In genomic region chr3R:4658991-4659933, dm6 we compare ENCODE assay signal across 1 fruit fly cellular context.
TF ChIP-seq lines count a peak whose summit lies in the region.

smash (plus strand) TSS chr3R:4659579.

TF ChIP-seq in whole organism, embryonic, 481 proteins besides CTCF, POLR2A, EP300 and RAD21 (continued from another document and continues in another):
- TF ChIP-seq pzg (GFP tag; optimal IDR thresholded peaks at IDR 0.05; lab: Kevin White, UChicago) (peak; percentile 90), CG3281 (GFP tag; optimal IDR thresholded peaks at IDR 0.05; lab: Kevin White, UChicago) (no peak), E2f2 (GFP tag; IDR thresholded peaks at IDR 0.05; lab: Robert Waterston, UW) (peak; percentile 47), CG30431 (GFP tag; optimal IDR thresholded peaks at IDR 0.05; lab: Kevin White, UChicago) (no peak), Max (GFP tag; optimal IDR thresholded peaks at IDR 0.05; lab: Kevin White, UChicago) (peak; percentile 10), CG15514 (GFP tag; optimal IDR thresholded peaks at IDR 0.05; lab: Kevin White, UChicago) (peak; percentile 76), Drgx (GFP tag; IDR thresholded peaks at IDR 0.05; lab: Robert Waterston, UW) (peak; percentile 48; the same call in 1 of the 2 replicates), otp (GFP tag; IDR thresholded peaks at IDR 0.05; lab: Robert Waterston, UW) (no peak), fd64A (GFP tag; optimal IDR thresholded peaks at IDR 0.05; lab: Kevin White, UChicago) (no peak), nerfin-1 (tag; optimal IDR thresholded peaks at IDR 0.05; lab: Kevin White, UChicago) (peak; percentile 97), ash1 (GFP tag; optimal IDR thresholded peaks at IDR 0.05; lab: Kevin White, UChicago) (peak; percentile 89), CG1792 (GFP tag; optimal IDR thresholded peaks at IDR 0.05; lab: Kevin White, UChicago) (no peak), Rx (GFP tag; IDR thresholded peaks at IDR 0.05; lab: Robert Waterston, UW) (no peak; the same call in 1 of the 2 replicates), CG9817 (tag; optimal IDR thresholded peaks at IDR 0.05; lab: Kevin White, UChicago) (no peak), Mad (GFP tag; optimal IDR thresholded peaks at IDR 0.05; lab: Kevin White, UChicago) (peak; percentile 54), Sin3A (optimal IDR thresholded peaks at IDR 0.05; lab: Kevin White, UChicago) (no peak), pan (optimal IDR thresholded peaks at IDR 0.05; lab: Kevin White, UChicago) (no peak), pan (GFP tag; optimal IDR thresholded peaks at IDR 0.05 in 1 of 2, IDR thresholded peaks at IDR 0.05 in 1 of 2) (peak in 1 of 2 experiments; percentile 38), Blimp-1 (GFP tag; optimal IDR thresholded peaks at IDR 0.05; lab: Kevin White, UChicago) (no peak), CG15696 (tag; optimal IDR thresholded peaks at IDR 0.05; lab: Kevin White, UChicago) (no peak), CG11504 (tag; optimal IDR thresholded peaks at IDR 0.05; lab: Kevin White, UChicago) (no peak), CG31388 (GFP tag; optimal IDR thresholded peaks at IDR 0.05; lab: Kevin White, UChicago) (no peak), Sry-β (GFP tag; optimal IDR thresholded peaks at IDR 0.05; lab: Kevin White, UChicago) (no peak), mirr (GFP tag; optimal IDR thresholded peaks at IDR 0.05; lab: Kevin White, UChicago) (peak; percentile 17), B-H2 (GFP tag; optimal IDR thresholded peaks at IDR 0.05; lab: Kevin White, UChicago) (no peak), CG11723 (GFP tag; optimal IDR thresholded peaks at IDR 0.05; lab: Kevin White, UChicago) (no peak), CG14860 (GFP tag; IDR thresholded peaks at IDR 0.05; lab: Robert Waterston, UW; ENCODE audit: partially characterized antibody) (peak; percentile 49; the same call in 2 of the 3 replicates), sens-2 (GFP tag; IDR thresholded peaks at IDR 0.05; lab: Robert Waterston, UW) (peak; percentile 48), en (GFP tag; optimal IDR thresholded peaks at IDR 0.05; lab: Kevin White, UChicago) (no peak), CG6654 (GFP tag; optimal IDR thresholded peaks at IDR 0.05; lab: Kevin White, UChicago) (no peak), btn (GFP tag; optimal IDR thresholded peaks at IDR 0.05; lab: Kevin White, UChicago) (peak; percentile 34), chn (GFP tag; optimal IDR thresholded peaks at IDR 0.05; lab: Kevin White, UChicago) (peak; percentile 51), CG17802 (tag; optimal IDR thresholded peaks at IDR 0.05; lab: Kevin White, UChicago) (no peak), Hr51 (GFP tag; optimal IDR thresholded peaks at IDR 0.05; lab: Kevin White, UChicago) (peak in 1 of 2 experiments; percentile 47), CG6689 (GFP tag; IDR thresholded peaks at IDR 0.05; lab: Robert Waterston, UW) (no peak), pho (GFP tag; optimal IDR thresholded peaks at IDR 0.05; lab: Kevin White, UChicago) (no peak), CG12219 (GFP tag; optimal IDR thresholded peaks at IDR 0.05; lab: Kevin White, UChicago) (no peak), CG3407 (GFP tag; optimal IDR thresholded peaks at IDR 0.05; lab: Kevin White, UChicago) (no peak), Taf1 (GFP tag; IDR thresholded peaks at IDR 0.05; lab: Robert Waterston, UW) (no peak), CG7928 (GFP tag; optimal IDR thresholded peaks at IDR 0.05; lab: Kevin White, UChicago) (no peak), pita (GFP tag; optimal IDR thresholded peaks at IDR 0.05; lab: Kevin White, UChicago) (peak; percentile 55), CG13624 (GFP tag; optimal IDR thresholded peaks at IDR 0.05; lab: Kevin White, UChicago) (peak; percentile 27), CG3163 (GFP tag; optimal IDR thresholded peaks at IDR 0.05; lab: Kevin White, UChicago) (peak; percentile 25), CG2202 (tag; optimal IDR thresholded peaks at IDR 0.05; lab: Kevin White, UChicago) (no peak), Awh (GFP tag; IDR thresholded peaks at IDR 0.05; lab: Robert Waterston, UW) (0 out of 2 replicates have a peak, but pooled peaks have one; percentile 11), NK7.1 (GFP tag; optimal IDR thresholded peaks at IDR 0.05; lab: Kevin White, UChicago) (peak; percentile 23), az2 (GFP tag; optimal IDR thresholded peaks at IDR 0.05; lab: Kevin White, UChicago) (no peak), ham (GFP tag; IDR thresholded peaks at IDR 0.05; lab: Robert Waterston, UW) (no peak), Scr (GFP tag; IDR thresholded peaks at IDR 0.05; lab: Robert Waterston, UW; ENCODE audit: partially characterized antibody) (peak; percentile 50; the same call in 1 of the 2 replicates), tll (GFP tag; optimal IDR thresholded peaks at IDR 0.05; lab: Kevin White, UChicago) (no peak), CG8765 (GFP tag; IDR thresholded peaks at IDR 0.05; lab: Robert Waterston, UW) (no peak), Rfx (GFP tag; IDR thresholded peaks at IDR 0.05; lab: Robert Waterston, UW) (peak; percentile 57), CG9437 (GFP tag; optimal IDR thresholded peaks at IDR 0.05; lab: Kevin White, UChicago) (peak; percentile 100), Doc3 (GFP tag; IDR thresholded peaks at IDR 0.05; lab: Robert Waterston, UW; ENCODE audit: partially characterized antibody) (no peak), CG12744 (GFP tag; optimal IDR thresholded peaks at IDR 0.05; lab: Kevin White, UChicago) (no peak), Fer2 (tag; optimal IDR thresholded peaks at IDR 0.05; lab: Kevin White, UChicago) (no peak), CG13296 (GFP tag; optimal IDR thresholded peaks at IDR 0.05; lab: Kevin White, UChicago) (no peak), CG4360 (GFP tag; IDR thresholded peaks at IDR 0.05; lab: Robert Waterston, UW) (no peak), CG3995 (GFP tag; optimal IDR thresholded peaks at IDR 0.05; lab: Kevin White, UChicago) (peak; percentile 32), NC2β (GFP tag; optimal IDR thresholded peaks at IDR 0.05; lab: Kevin White, UChicago) (peak; percentile 30), bab2 (GFP tag; optimal IDR thresholded peaks at IDR 0.05; lab: Kevin White, UChicago) (no peak), CG6175 (GFP tag; IDR thresholded peaks at IDR 0.05; lab: Robert Waterston, UW) (peak; percentile 52; the same call in 1 of the 3 replicates), CG14667 (GFP tag; IDR thresholded peaks at IDR 0.05; lab: Robert Waterston, UW) (no peak), CG34376 (GFP tag; optimal IDR thresholded peaks at IDR 0.05; lab: Kevin White, UChicago) (peak; percentile 51), nmo (GFP tag; optimal IDR thresholded peaks at IDR 0.05; lab: Kevin White, UChicago) (peak; percentile 58), CG10462 (GFP tag; optimal IDR thresholded peaks at IDR 0.05; lab: Kevin White, UChicago) (no peak), ATbp (GFP tag; optimal IDR thresholded peaks at IDR 0.05; lab: Kevin White, UChicago) (no peak), Hmr (GFP tag; optimal IDR thresholded peaks at IDR 0.05; lab: Kevin White, UChicago) (peak; percentile 78), CG7963 (GFP tag; IDR thresholded peaks at IDR 0.05; lab: Robert Waterston, UW; ENCODE audit: partially characterized antibody) (peak; percentile 45; the same call in 1 of the 3 replicates), CG4282 (GFP tag; optimal IDR thresholded peaks at IDR 0.05; lab: Kevin White, UChicago) (peak; percentile 10), Lhr (GFP tag; optimal IDR thresholded peaks at IDR 0.05; lab: Kevin White, UChicago) (peak; percentile 100), sqz (GFP tag; optimal IDR thresholded peaks at IDR 0.05; lab: Kevin White, UChicago) (no peak), CG15601 (tag; optimal IDR thresholded peaks at IDR 0.05; lab: Kevin White, UChicago) (no peak), CG42726 (GFP tag; IDR thresholded peaks at IDR 0.05; lab: Robert Waterston, UW; ENCODE audit: partially characterized antibody) (peak; percentile 88), CG4404 (GFP tag; IDR thresholded peaks at IDR 0.05; lab: Robert Waterston, UW) (no peak), disco-r (GFP tag; optimal IDR thresholded peaks at IDR 0.05; lab: Kevin White, UChicago) (peak; percentile 9), trh (GFP tag; optimal IDR thresholded peaks at IDR 0.05; lab: Kevin White, UChicago) (no peak), klu (GFP tag; IDR thresholded peaks at IDR 0.05; lab: Robert Waterston, UW) (peak; percentile 16; the same call in 1 of the 2 replicates), shn (GFP tag; optimal IDR thresholded peaks at IDR 0.05; lab: Kevin White, UChicago) (no peak), H15 (GFP tag; IDR thresholded peaks at IDR 0.05; lab: Robert Waterston, UW) (no peak), CG2116 (GFP tag; optimal IDR thresholded peaks at IDR 0.05; lab: Kevin White, UChicago) (peak; percentile 49), Spps (tag; optimal IDR thresholded peaks at IDR 0.05; lab: Kevin White, UChicago) (no peak), gcm (GFP tag; optimal IDR thresholded peaks at IDR 0.05; lab: Kevin White, UChicago) (no peak), CG32532 (GFP tag; IDR thresholded peaks at IDR 0.05; lab: Robert Waterston, UW) (peak; percentile 58), cas (GFP tag; IDR thresholded peaks at IDR 0.05; lab: Robert Waterston, UW) (no peak), Jarid2 (GFP tag; optimal IDR thresholded peaks at IDR 0.05; lab: Kevin White, UChicago) (peak; percentile 100), B-H1 (GFP tag; IDR thresholded peaks at IDR 0.05; lab: Robert Waterston, UW) (no peak), sob (GFP tag; IDR thresholded peaks at IDR 0.05; lab: Robert Waterston, UW) (peak; percentile 48), caup (GFP tag; optimal IDR thresholded peaks at IDR 0.05; lab: Kevin White, UChicago; ENCODE audit: severe bottlenecking) (peak; percentile 19), seq (GFP tag; IDR thresholded peaks at IDR 0.05; lab: Robert Waterston, UW) (peak; percentile 62; the same call in 1 of the 2 replicates), fd3F (GFP tag; optimal IDR thresholded peaks at IDR 0.05; lab: Kevin White, UChicago) (no peak), CG17385 (GFP tag; optimal IDR thresholded peaks at IDR 0.05; lab: Kevin White, UChicago) (peak; percentile 28), sens (GFP tag; lab: Kevin White, UChicago) (peak; percentile 82), CG3838 (GFP tag; optimal IDR thresholded peaks at IDR 0.05; lab: Kevin White, UChicago) (no peak), vnd (GFP tag; IDR thresholded peaks at IDR 0.05; lab: Robert Waterston, UW; ENCODE audit: partially characterized antibody) (no peak), kni (GFP tag; optimal IDR thresholded peaks at IDR 0.05; lab: Kevin White, UChicago) (no peak), CG8089 (GFP tag; optimal IDR thresholded peaks at IDR 0.05; lab: Kevin White, UChicago) (peak; percentile 6), CG4617 (GFP tag; optimal IDR thresholded peaks at IDR 0.05; lab: Kevin White, UChicago; ENCODE audit: borderline replicate concordance) (no peak), wek (GFP tag; optimal IDR thresholded peaks at IDR 0.05; lab: Kevin White, UChicago) (peak; percentile 61), dm (GFP tag; optimal IDR thresholded peaks at IDR 0.05; lab: Kevin White, UChicago) (no peak), CG10565 (GFP tag; optimal IDR thresholded peaks at IDR 0.05; lab: Kevin White, UChicago) (no peak), ttk (GFP tag; IDR thresholded peaks at IDR 0.05; lab: Robert Waterston, UW) (peak; percentile 37; the same call in 1 of the 2 replicates), CG12071 (GFP tag; optimal IDR thresholded peaks at IDR 0.05; lab: Kevin White, UChicago) (no peak), CG12942 (GFP tag; optimal IDR thresholded peaks at IDR 0.05; lab: Kevin White, UChicago) (no peak), CG18764 (GFP tag; optimal IDR thresholded peaks at IDR 0.05; lab: Kevin White, UChicago) (no peak), ac (GFP tag; optimal IDR thresholded peaks at IDR 0.05; lab: Kevin White, UChicago) (no peak), CG12769 (tag; optimal IDR thresholded peaks at IDR 0.05; lab: Kevin White, UChicago) (peak; percentile 83), HmgZ (tag; optimal IDR thresholded peaks at IDR 0.05; lab: Kevin White, UChicago) (no peak), Atf6 (GFP tag; IDR thresholded peaks at IDR 0.05; lab: Robert Waterston, UW) (no peak), sima (GFP tag; optimal IDR thresholded peaks at IDR 0.05; lab: Kevin White, UChicago) (no peak), inv (GFP tag; IDR thresholded peaks at IDR 0.05; lab: Robert Waterston, UW; ENCODE audit: partially characterized antibody) (peak; percentile 43; the same call in 1 of the 2 replicates), ci (GFP tag; IDR thresholded peaks at IDR 0.05; lab: Robert Waterston, UW) (peak; percentile 85; the same call in 2 of the 3 replicates), gt (GFP tag; IDR thresholded peaks at IDR 0.05; lab: Robert Waterston, UW) (no peak), Dip2 (GFP tag; IDR thresholded peaks at IDR 0.05; lab: Robert Waterston, UW) (no peak), Hr3 (GFP tag; optimal IDR thresholded peaks at IDR 0.05; lab: Kevin White, UChicago) (no peak), CG11456 (GFP tag; IDR thresholded peaks at IDR 0.05; lab: Robert Waterston, UW) (peak; percentile 77; the same call in 2 of the 3 replicates), rib (GFP tag; IDR thresholded peaks at IDR 0.05; lab: Robert Waterston, UW) (peak; percentile 59; the same call in 1 of the 2 replicates), psq (GFP tag; optimal IDR thresholded peaks at IDR 0.05; lab: Kevin White, UChicago) (no peak), CG18262 (tag; optimal IDR thresholded peaks at IDR 0.05; lab: Kevin White, UChicago) (no peak), h (optimal IDR thresholded peaks at IDR 0.05; lab: Kevin White, UChicago) (no peak), vfl (GFP tag; optimal IDR thresholded peaks at IDR 0.05; lab: Kevin White, UChicago) (peak; percentile 68), CG17829 (tag; optimal IDR thresholded peaks at IDR 0.05; lab: Kevin White, UChicago) (peak; percentile 46), tap (tag; optimal IDR thresholded peaks at IDR 0.05; lab: Kevin White, UChicago) (peak; percentile 38), CG10267 (tag; optimal IDR thresholded peaks at IDR 0.05; lab: Kevin White, UChicago) (peak; percentile 48), ind (GFP tag; optimal IDR thresholded peaks at IDR 0.05; lab: Kevin White, UChicago) (no peak), Ets97D (GFP tag; optimal IDR thresholded peaks at IDR 0.05; lab: Kevin White, UChicago) (peak; percentile 76), Pdp1 (GFP tag; optimal IDR thresholded peaks at IDR 0.05; lab: Kevin White, UChicago) (peak in 1 of 2 experiments; percentile 98), CG16813 (GFP tag; IDR thresholded peaks at IDR 0.05; lab: Robert Waterston, UW; ENCODE audit: partially characterized antibody) (no peak), grau (tag; optimal IDR thresholded peaks at IDR 0.05; lab: Kevin White, UChicago) (peak; percentile 27), CG30020 (tag; optimal IDR thresholded peaks at IDR 0.05; lab: Kevin White, UChicago) (no peak), CG11247 (GFP tag; IDR thresholded peaks at IDR 0.05; lab: Robert Waterston, UW) (peak; percentile 22; the same call in 1 of the 2 replicates), pros (GFP tag; optimal IDR thresholded peaks at IDR 0.05; lab: Kevin White, UChicago) (no peak)
